Fruit fly (Drosophila melanogaster): ENCODE measurements around the gene CG5681.

- TF ChIP-seq twi (tag; optimal IDR thresholded peaks at IDR 0.05) (no peak), Nf-YA (GFP tag; IDR thresholded peaks at IDR 0.05) (no peak), Hand (GFP tag; optimal IDR thresholded peaks at IDR 0.05) (no peak), CG9932 (GFP tag; IDR thresholded peaks at IDR 0.05) (no peak), ro (GFP tag; IDR thresholded peaks at IDR 0.05) (no peak), CG15601 (tag; optimal IDR thresholded peaks at IDR 0.05) (no peak), CG3281 (GFP tag; optimal IDR thresholded peaks at IDR 0.05) (no peak), Abd-B (GFP tag; optimal IDR thresholded peaks at IDR 0.05) (no peak)
Observed at dm6 chr2L:17990771-17991170, 4.6 kb downstream of the CG5681 start.
